Fruit fly (Drosophila melanogaster) whole organism, embryonic: ENCODE results near the gene CG11437.

Experiments
- Atf-2 ChIP-seq: fragments of 200-800 bp; sonication (Bioruptor generic); optimal IDR thresholded peaks from 2 replicates; lab custom pipeline; 2016; ENCODE audit warnings: missing biosample characterization, missing genetic modification characterization
- BtbVII ChIP-seq: fragments of 200-800 bp; sonication (Bioruptor generic); optimal IDR thresholded peaks from 3 replicates; lab custom pipeline; 2017; ENCODE audit warnings: missing biosample characterization, mild to moderate bottlenecking, missing genetic modification characterization
- CG12659 ChIP-seq: fragments of 200-800 bp; sonication (Bioruptor generic); optimal IDR thresholded peaks from 3 replicates; lab custom pipeline; 2017; ENCODE audit warnings: mild to moderate bottlenecking, missing biosample characterization, missing genetic modification reagents, missing genetic modification characterization
- CG12769 ChIP-seq: fragments of 200-800 bp; sonication (Bioruptor generic); optimal IDR thresholded peaks from 2 replicates; lab custom pipeline; 2019; ENCODE audit warnings: missing biosample characterization, mild to moderate bottlenecking, missing genetic modification characterization, moderate library complexity
- CG14050 ChIP-seq: fragments of 200-800 bp; sonication (Bioruptor generic); IDR thresholded peaks from 3 replicates; pipeline ENCODE4 v1.3.6; 2022; ENCODE audit warnings: missing biosample characterization, missing genetic modification characterization
- CG15479 ChIP-seq: fragments of 200-800 bp; sonication (Bioruptor generic); optimal IDR thresholded peaks from 3 replicates; lab custom pipeline; 2019; ENCODE audit warnings: missing biosample characterization, mild to moderate bottlenecking, missing genetic modification characterization, moderate library complexity
- CG15601 ChIP-seq: fragments of 200-800 bp; sonication (Bioruptor generic); optimal IDR thresholded peaks from 3 replicates; lab custom pipeline; 2019; ENCODE audit warnings: missing biosample characterization, mild to moderate bottlenecking, missing genetic modification characterization, moderate library complexity
- CG1647 ChIP-seq: fragments of 200-800 bp; sonication (Bioruptor generic); optimal IDR thresholded peaks from 3 replicates; lab custom pipeline; 2016; ENCODE audit warnings: missing biosample characterization, missing genetic modification characterization
- CG1832 ChIP-seq: fragments of 200-800 bp; sonication (Bioruptor generic); optimal IDR thresholded peaks from 2 replicates; lab custom pipeline; 2017; ENCODE audit warnings: missing biosample characterization, mild to moderate bottlenecking, missing genetic modification characterization, inconsistent platforms
- CG18619 ChIP-seq: fragments of 200-800 bp; sonication (Bioruptor generic); optimal IDR thresholded peaks from 3 replicates; lab custom pipeline; 2017; ENCODE audit warnings: missing biosample characterization, mild to moderate bottlenecking, missing genetic modification characterization
- CG2199 ChIP-seq: fragments of 200-800 bp; sonication (Bioruptor generic); IDR thresholded peaks from 3 replicates; pipeline ENCODE4 v1.3.6; 2022; ENCODE audit warnings: missing biosample characterization, missing genetic modification characterization
- CG3065 ChIP-seq: fragments of 200-800 bp; sonication (Bioruptor generic); optimal IDR thresholded peaks from 2 replicates; lab custom pipeline; 2016; ENCODE audit warnings: missing biosample characterization, missing genetic modification characterization
- CG33557 ChIP-seq: fragments of 200-800 bp; sonication (Bioruptor generic); optimal IDR thresholded peaks from 2 replicates; lab custom pipeline; 2019; ENCODE audit warnings: missing biosample characterization, mild to moderate bottlenecking, missing genetic modification characterization, moderate library complexity
- CG43689 ChIP-seq: fragments of 200-800 bp; sonication (Bioruptor generic); IDR thresholded peaks from 2 replicates; pipeline ENCODE4 v1.3.6; 2022; ENCODE audit warnings: missing biosample characterization, missing genetic modification characterization
- CG4424 ChIP-seq: fragments of 200-800 bp; sonication (Bioruptor generic); optimal IDR thresholded peaks from 3 replicates; lab custom pipeline; 2016; ENCODE audit warnings: missing biosample characterization, missing genetic modification characterization
- CG6272 ChIP-seq: fragments of 200-800 bp; sonication (Bioruptor generic); IDR thresholded peaks from 2 replicates; pipeline ENCODE4 v1.3.6; 2022; ENCODE audit warnings: missing biosample characterization, missing genetic modification characterization
- CG6654 ChIP-seq: fragments of 200-800 bp; sonication (Bioruptor generic); optimal IDR thresholded peaks from 2 replicates; lab custom pipeline; 2017; ENCODE audit warnings: missing biosample characterization, mild to moderate bottlenecking, missing genetic modification characterization
- CG7271 ChIP-seq: fragments of 200-800 bp; sonication (Bioruptor generic); optimal IDR thresholded peaks from 2 replicates; lab custom pipeline; 2018; ENCODE audit warnings: missing biosample characterization, mild to moderate bottlenecking, missing genetic modification characterization, moderate library complexity
- CG8089 ChIP-seq: fragments of 200-800 bp; sonication (Bioruptor generic); optimal IDR thresholded peaks from 3 replicates; lab custom pipeline; 2016; ENCODE audit warnings: missing biosample characterization, missing genetic modification characterization
- CG8281 ChIP-seq: fragments of 200-800 bp; sonication (Bioruptor generic); optimal IDR thresholded peaks from 2 replicates; lab custom pipeline; 2018; ENCODE audit warnings: missing biosample characterization, mild to moderate bottlenecking, missing genetic modification characterization, moderate library complexity
- CG8290 ChIP-seq, 3 experiments: fragments of 200-800 bp; sonication (Bioruptor generic); optimal IDR thresholded peaks; 2 replicates each; lab custom pipeline; 2016 to 2019; ENCODE audit warnings: missing biosample characterization in 3 of 3, missing genetic modification characterization in 3 of 3, mild to moderate bottlenecking in 2 of 3, moderate library complexity in 1 of 3
- CG8388 ChIP-seq: fragments of 200-800 bp; sonication (Bioruptor generic); optimal IDR thresholded peaks from 2 replicates; lab custom pipeline; 2019; ENCODE audit warnings: missing biosample characterization, mild to moderate bottlenecking, missing genetic modification characterization, moderate library complexity
- CG9437 ChIP-seq: fragments of 200-800 bp; sonication (Bioruptor generic); optimal IDR thresholded peaks from 2 replicates; lab custom pipeline; 2018; ENCODE audit warnings: missing biosample characterization, mild to moderate bottlenecking, missing genetic modification characterization
- CG9727 ChIP-seq: fragments of 200-800 bp; sonication (Bioruptor generic); optimal IDR thresholded peaks from 3 replicates; lab custom pipeline; 2017; ENCODE audit warnings: missing biosample characterization, mild to moderate bottlenecking, missing genetic modification characterization
- Camta ChIP-seq: fragments of 200-800 bp; sonication (Bioruptor generic); optimal IDR thresholded peaks from 2 replicates; lab custom pipeline; 2016; ENCODE audit warnings: missing biosample characterization, missing genetic modification characterization
- D19A ChIP-seq: fragments of 200-800 bp; optimal IDR thresholded peaks from 3 replicates; lab custom pipeline; 2019; ENCODE audit warnings: missing biosample characterization, mild to moderate bottlenecking, missing genetic modification characterization, moderate library complexity
- HLH4C ChIP-seq: fragments of 200-800 bp; sonication (Bioruptor generic); IDR thresholded peaks from 3 replicates; pipeline ENCODE4 v1.3.6; 2022; ENCODE audit warnings: missing biosample characterization, missing genetic modification characterization; ENCODE audit not compliant: partially characterized antibody
- HLH54F ChIP-seq: fragments of 200-800 bp; sonication (Bioruptor generic); optimal IDR thresholded peaks from 3 replicates; lab custom pipeline; 2016; ENCODE audit warnings: missing biosample characterization, missing genetic modification characterization
- HmgD ChIP-seq: fragments of 200-800 bp; sonication (Bioruptor generic); optimal IDR thresholded peaks from 3 replicates; lab custom pipeline; 2016; ENCODE audit warnings: missing biosample characterization, missing genetic modification characterization
- Lim3 ChIP-seq: fragments of 200-800 bp; sonication (Bioruptor generic); IDR thresholded peaks from 2 replicates; pipeline ENCODE4 v1.3.6; 2022; ENCODE audit warnings: missing biosample characterization, missing genetic modification characterization
- Med ChIP-seq: fragments of 200-800 bp; sonication (Bioruptor generic); peaks from one replicate; lab custom pipeline; 2016; ENCODE audit warnings: missing biosample characterization, missing genetic modification characterization, mild to moderate bottlenecking, inconsistent platforms, moderate library complexity
- Nf-YC ChIP-seq: fragments of 200-800 bp; optimal IDR thresholded peaks from 3 replicates; lab custom pipeline; 2019; ENCODE audit warnings: missing biosample characterization, mild to moderate bottlenecking, missing genetic modification characterization, moderate library complexity
- Oli ChIP-seq: fragments of 200-800 bp; sonication (Bioruptor generic); optimal IDR thresholded peaks from 2 replicates; lab custom pipeline; 2018; ENCODE audit warnings: missing biosample characterization, mild to moderate bottlenecking, missing genetic modification characterization, moderate library complexity
- Opbp ChIP-seq: fragments of 200-800 bp; sonication (Bioruptor generic); IDR thresholded peaks from 3 replicates; pipeline ENCODE4 v1.3.6; 2022; ENCODE audit warnings: missing biosample characterization, missing genetic modification characterization; ENCODE audit not compliant: partially characterized antibody
- Sry-β ChIP-seq: fragments of 200-800 bp; sonication (Bioruptor generic); optimal IDR thresholded peaks from 2 replicates; lab custom pipeline; 2018; ENCODE audit warnings: missing biosample characterization, mild to moderate bottlenecking, missing genetic modification characterization, moderate library complexity
- Tbp ChIP-seq: fragments of >200 bp; optimal IDR thresholded peaks from 2 replicates; lab custom pipeline; 2018; ENCODE audit warnings: missing biosample characterization, missing genetic modification characterization
- Xrp1 ChIP-seq: fragments of 200-800 bp; sonication (Bioruptor generic); IDR thresholded peaks from 2 replicates; pipeline ENCODE4 v1.3.6; 2022; ENCODE audit warnings: missing biosample characterization, missing genetic modification characterization
- aop ChIP-seq: fragments of 200-800 bp; sonication (Bioruptor generic); IDR thresholded peaks from 2 replicates; pipeline ENCODE4 v1.3.6; 2022; ENCODE audit warnings: missing biosample characterization, missing genetic modification characterization
- az2 ChIP-seq: fragments of 200-800 bp; sonication (Bioruptor generic); optimal IDR thresholded peaks from 3 replicates; lab custom pipeline; 2016; ENCODE audit warnings: missing biosample characterization, missing genetic modification characterization
- fd64A ChIP-seq: fragments of 200-800 bp; sonication (Bioruptor generic); optimal IDR thresholded peaks from 3 replicates; lab custom pipeline; 2018; ENCODE audit warnings: missing biosample characterization, mild to moderate bottlenecking, missing genetic modification characterization
- gce ChIP-seq: fragments of 200-800 bp; sonication (Bioruptor generic); IDR thresholded peaks from 3 replicates; pipeline ENCODE4 v1.3.6; 2022; ENCODE audit warnings: missing biosample characterization, missing genetic modification characterization
- grn ChIP-seq: fragments of 200-800 bp; sonication (Bioruptor generic); optimal IDR thresholded peaks from 3 replicates; lab custom pipeline; 2017; ENCODE audit warnings: missing biosample characterization, missing genetic modification characterization
- lmd ChIP-seq: fragments of 200-800 bp; sonication (Bioruptor generic); IDR thresholded peaks from 2 replicates; pipeline ENCODE4 v1.3.6; 2022; ENCODE audit warnings: missing biosample characterization, missing genetic modification characterization
- mirr ChIP-seq: fragments of 200-800 bp; sonication (Bioruptor generic); optimal IDR thresholded peaks from 3 replicates; lab custom pipeline; 2018; ENCODE audit warnings: missing biosample characterization, mild to moderate bottlenecking, missing genetic modification characterization
- p53 ChIP-seq: fragments of 200-800 bp; sonication (Bioruptor generic); optimal IDR thresholded peaks from 2 replicates; lab custom pipeline; 2016; ENCODE audit warnings: missing biosample characterization, missing genetic modification characterization
- repo ChIP-seq: fragments of 200-800 bp; sonication (Bioruptor generic); optimal IDR thresholded peaks from 2 replicates; lab custom pipeline; 2016; ENCODE audit warnings: missing biosample characterization, missing genetic modification characterization
- sd ChIP-seq: fragments of 200-800 bp; sonication (Bioruptor generic); optimal IDR thresholded peaks from 3 replicates; lab custom pipeline; 2018; ENCODE audit warnings: missing biosample characterization, mild to moderate bottlenecking, missing genetic modification characterization, moderate library complexity
- sens ChIP-seq: fragments of 200-800 bp; sonication (Bioruptor generic); peaks from one replicate; lab custom pipeline; 2016; ENCODE audit warnings: missing biosample characterization, missing genetic modification characterization
- unc-4 ChIP-seq: fragments of 200-800 bp; sonication (Bioruptor generic); IDR thresholded peaks from 2 replicates; pipeline ENCODE4 v1.3.6; 2022; ENCODE audit warnings: missing biosample characterization, missing genetic modification characterization; ENCODE audit not compliant: partially characterized antibody

The CG11437 gene

DNA sequence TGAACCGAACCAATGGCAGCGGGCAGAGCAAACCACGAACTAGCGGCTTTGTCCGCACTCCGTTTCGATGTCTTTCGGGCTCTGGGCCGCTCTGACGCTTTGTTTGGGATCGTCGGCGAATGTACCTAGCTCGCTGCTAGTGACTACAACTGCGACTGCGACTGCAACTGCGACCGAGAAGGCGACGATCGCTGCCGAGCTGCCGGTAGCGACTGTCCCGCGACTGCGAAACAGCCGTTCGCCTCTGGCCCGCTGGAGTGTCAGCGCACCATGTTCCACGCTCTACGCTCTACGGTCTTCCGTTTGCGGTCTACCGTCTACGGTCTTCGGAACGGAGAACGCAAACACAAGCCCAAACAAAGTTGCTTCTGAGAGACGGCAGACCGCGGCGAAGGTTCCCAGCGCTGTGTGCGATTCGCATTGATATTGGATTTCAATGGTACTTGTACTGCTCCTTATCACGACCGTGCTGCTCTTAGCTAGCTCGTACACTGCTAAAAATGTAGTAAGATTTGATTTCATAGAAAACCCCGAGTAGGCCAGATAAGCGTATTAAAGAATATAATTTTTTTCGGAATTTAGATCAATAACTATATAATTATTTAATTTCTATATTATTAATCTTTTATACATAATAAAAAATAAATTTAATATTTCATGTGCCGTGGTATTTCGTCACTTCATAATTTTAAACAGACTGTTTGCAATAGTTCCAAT lies 7.6 kb upstream of the CG11437 start, which contains the start of gene laza (continued):
- TF ChIP-seq Lim3 (GFP tag; lab: Robert Waterston, UW) (no peak), aop (GFP tag; lab: Robert Waterston, UW) (no peak), CG8281 (no peak), HLH4C (GFP tag; lab: Robert Waterston, UW) (0 out of 3 replicates have a peak, but pooled peaks have one; percentile 40), CG43689 (no peak), CG9437 (GFP tag; lab: Kevin White, UChicago) (no peak), Xrp1 (GFP tag; lab: Robert Waterston, UW) (peak; percentile 11; the same call in 1 of the 2 replicates), Opbp (GFP tag; lab: Robert Waterston, UW) (no peak), CG12659 (no peak), CG14050 (peak; percentile 65; the same call in 2 of the 3 replicates), Oli (tag; lab: Kevin White, UChicago) (peak; percentile 17), CG8290 (GFP tag; optimal IDR thresholded peaks at IDR 0.05; lab: Kevin White, UChicago) (no peak), CG8290 (tag; optimal IDR thresholded peaks at IDR 0.05; lab: Kevin White, UChicago) (peak in 1 of 2 experiments; percentile 9), Nf-YC (tag; lab: Kevin White, UChicago) (peak; percentile 12), unc-4 (GFP tag; lab: Robert Waterston, UW) (no peak), CG33557 (no peak)

DNA sequence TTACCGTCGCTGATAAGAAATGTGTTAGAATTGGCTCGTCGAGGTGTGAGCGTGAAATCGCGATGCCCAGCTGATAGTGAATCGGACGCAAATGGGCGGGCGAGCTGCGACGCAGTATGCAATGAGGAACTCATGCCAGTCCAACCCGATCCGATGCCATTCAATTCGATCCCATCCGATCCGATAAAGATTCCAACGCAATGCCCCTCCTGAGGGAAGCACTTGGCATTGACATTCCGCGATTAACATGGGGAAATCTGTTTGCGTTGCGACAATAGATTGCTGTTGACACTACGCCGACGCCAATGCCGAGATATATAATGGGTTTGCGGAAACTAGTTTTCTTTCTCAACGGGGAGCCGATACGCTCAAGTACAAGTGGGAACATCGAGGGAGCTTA lies 5.2 kb upstream of the CG11437 start:
- TF ChIP-seq HLH54F (GFP tag; lab: Kevin White, UChicago) (no peak), CG2199 (GFP tag; lab: Robert Waterston, UW) (no peak), CG6654 (no peak), Med (peak; percentile 12), BtbVII (GFP tag; lab: Kevin White, UChicago) (no peak), lmd (GFP tag; lab: Robert Waterston, UW) (no peak), Camta (GFP tag; lab: Kevin White, UChicago) (no peak), CG15601 (tag; lab: Kevin White, UChicago) (no peak), mirr (no peak), Tbp (GFP tag; lab: Kevin White, UChicago) (no peak), D19A (tag; lab: Kevin White, UChicago) (no peak), gce (GFP tag; lab: Robert Waterston, UW) (no peak), sens (GFP tag; lab: Kevin White, UChicago) (peak; percentile 41), CG1647 (GFP tag; lab: Kevin White, UChicago) (no peak), CG18619 (no peak), Atf-2 (GFP tag; lab: Kevin White, UChicago) (no peak), HmgD (GFP tag; lab: Kevin White, UChicago) (no peak), CG6272 (GFP tag; lab: Robert Waterston, UW) (no peak), sd (tag; lab: Kevin White, UChicago) (peak; percentile 77), Sry-β (GFP tag; lab: Kevin White, UChicago) (no peak), CG8388 (GFP tag; lab: Kevin White, UChicago) (no peak), fd64A (no peak), CG4424 (GFP tag; lab: Kevin White, UChicago) (no peak), CG12769 (tag; lab: Kevin White, UChicago) (peak; percentile 63), CG8089 (GFP tag; lab: Kevin White, UChicago) (no peak), Xrp1 (GFP tag; lab: Robert Waterston, UW) (0 out of 2 replicates have a peak, but pooled peaks have one; percentile 14), CG9727 (GFP tag; lab: Kevin White, UChicago) (peak; percentile 2), repo (GFP tag; lab: Kevin White, UChicago) (no peak), CG15479 (GFP tag; lab: Kevin White, UChicago) (peak; percentile 6), CG3065 (GFP tag; lab: Kevin White, UChicago) (no peak), az2 (no peak), grn (peak; percentile 7), p53 (GFP tag; lab: Kevin White, UChicago) (no peak), CG1832 (no peak), CG7271 (no peak)
